Worm (Caenorhabditis elegans): ENCODE results near the gene mec-14.

mec-14 gene

DNA sequence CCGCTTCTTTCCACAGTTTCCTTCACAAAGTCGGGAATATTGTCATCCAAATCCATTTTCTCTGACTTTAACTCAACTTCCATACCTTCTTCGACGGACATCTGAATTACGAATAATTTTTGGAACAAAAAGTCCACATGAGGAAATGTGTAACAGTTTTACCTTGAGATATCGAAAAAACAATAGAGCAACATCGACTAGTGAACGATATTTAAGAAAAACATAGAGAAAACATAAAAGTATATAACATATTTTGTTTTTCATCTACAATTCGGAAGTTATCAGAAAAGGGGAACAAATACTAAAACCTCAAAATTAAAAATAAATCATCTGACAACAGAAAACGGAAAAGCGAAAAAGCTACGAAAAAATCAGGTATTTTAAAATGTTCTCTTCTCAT, 40.0 kb upstream of the mec-14 start, which contains the start of gene adr-2:
Gene adr-2 (minus strand): TSS at position 101 of the 400 bp plus-strand sequence.
- no peak for TF ChIP-seq hmg-11 (tag; optimal IDR thresholded peaks at IDR 0.05)
- TF ChIP-seq nhr-23 (tag; optimal IDR thresholded peaks at IDR 0.05) = no peak
- no peak for TF ChIP-seq unc-39 (tag; optimal IDR thresholded peaks at IDR 0.05)
- no peak for TF ChIP-seq skn-1 (tag; optimal IDR thresholded peaks at IDR 0.05)
- no peak for TF ChIP-seq aly-2 (tag; optimal IDR thresholded peaks at IDR 0.05)

DNA sequence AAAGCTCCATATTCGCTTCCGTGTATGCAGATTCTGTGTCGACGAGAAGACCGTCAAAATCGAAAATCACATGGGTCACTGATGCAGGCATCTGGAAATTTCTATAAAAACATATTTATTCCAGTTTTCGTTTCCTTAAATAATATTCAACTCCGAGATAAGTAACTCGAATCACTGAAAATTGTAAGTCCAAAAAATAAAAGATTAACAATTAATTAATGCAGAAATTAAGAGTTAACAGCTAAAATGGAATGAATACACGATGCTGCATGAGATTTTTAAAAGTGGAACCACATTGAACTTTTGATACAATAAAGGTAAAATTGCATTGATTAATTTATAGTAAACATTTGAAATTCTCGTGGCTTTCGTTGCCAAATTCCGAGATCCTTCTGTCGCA, 38.0 kb upstream of the mec-14 start, which contains the start of gene R151.10:
Gene R151.10 (minus strand): TSS at position 101 of the 400 bp plus-strand sequence.
- TF ChIP-seq ceh-28 (tag; optimal IDR thresholded peaks at IDR 0.05) (no peak), ceh-82 (tag; optimal IDR thresholded peaks at IDR 0.05) (no peak), mml-1 (tag; optimal IDR thresholded peaks at IDR 0.05) (no peak), nhr-12 (tag; optimal IDR thresholded peaks at IDR 0.05) (no peak), fkh-2 (tag; optimal IDR thresholded peaks at IDR 0.05) (no peak), zag-1 (tag; optimal IDR thresholded peaks at IDR 0.05) (no peak), nhr-25 (tag; optimal IDR thresholded peaks at IDR 0.05) (no peak), unc-39 (tag; optimal IDR thresholded peaks at IDR 0.05) (no peak), fkh-10 (GFP tag; optimal IDR thresholded peaks at IDR 0.05) (no peak), nhr-77 (tag; optimal IDR thresholded peaks at IDR 0.05) (no peak), nhr-76 (tag; optimal IDR thresholded peaks at IDR 0.05) (no peak), unc-62 (GFP tag; optimal IDR thresholded peaks at IDR 0.05) (no peak)

DNA sequence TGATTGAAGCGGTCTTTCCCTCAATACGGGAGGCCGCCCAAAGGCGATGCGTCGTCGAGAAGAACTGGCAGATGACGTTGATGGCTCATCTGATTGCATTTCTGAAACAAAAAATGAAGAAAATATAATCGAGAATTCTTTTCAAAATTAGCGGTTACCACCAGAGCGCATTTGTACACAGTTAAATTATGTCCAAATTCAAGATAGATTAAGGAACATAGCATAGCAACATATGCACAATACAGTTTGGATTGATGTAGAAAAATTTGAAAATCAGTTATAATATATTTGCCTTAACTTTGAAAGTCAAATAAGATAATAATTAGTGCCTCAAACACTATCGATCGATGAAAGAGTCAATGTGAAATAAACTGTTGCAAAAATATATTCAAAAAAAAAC, 36.9 kb upstream of the mec-14 start, which contains the start of gene R151.8:
Gene R151.8 (minus strand): TSS at position 101 of the 400 bp plus-strand sequence.
- TF ChIP-seq nhr-76 (tag; optimal IDR thresholded peaks at IDR 0.05) = no peak
- no peak for TF ChIP-seq snpc-4 (tag; optimal IDR thresholded peaks at IDR 0.05)
- TF ChIP-seq nhr-25 (tag; optimal IDR thresholded peaks at IDR 0.05) = no peak
- TF ChIP-seq nhr-12 (tag; optimal IDR thresholded peaks at IDR 0.05) = no peak
- TF ChIP-seq eor-1 (tag; optimal IDR thresholded peaks at IDR 0.05) = no peak
- no peak for TF ChIP-seq elt-3 (tag; optimal IDR thresholded peaks at IDR 0.05)
- TF ChIP-seq lin-39 (tag; optimal IDR thresholded peaks at IDR 0.05) = no peak
- TF ChIP-seq nhr-11 (tag; optimal IDR thresholded peaks at IDR 0.05) = no peak
- TF ChIP-seq nhr-237 (tag; optimal IDR thresholded peaks at IDR 0.05) = no peak
- TF ChIP-seq nhr-43 (tag; optimal IDR thresholded peaks at IDR 0.05; ENCODE audit: poor library complexity, severe bottlenecking) = no peak
- no peak for TF ChIP-seq mdl-1 (tag; optimal IDR thresholded peaks at IDR 0.05)
- no peak for TF ChIP-seq nhr-77 (tag; optimal IDR thresholded peaks at IDR 0.05)
- no peak for TF ChIP-seq mml-1 (tag; optimal IDR thresholded peaks at IDR 0.05)

DNA sequence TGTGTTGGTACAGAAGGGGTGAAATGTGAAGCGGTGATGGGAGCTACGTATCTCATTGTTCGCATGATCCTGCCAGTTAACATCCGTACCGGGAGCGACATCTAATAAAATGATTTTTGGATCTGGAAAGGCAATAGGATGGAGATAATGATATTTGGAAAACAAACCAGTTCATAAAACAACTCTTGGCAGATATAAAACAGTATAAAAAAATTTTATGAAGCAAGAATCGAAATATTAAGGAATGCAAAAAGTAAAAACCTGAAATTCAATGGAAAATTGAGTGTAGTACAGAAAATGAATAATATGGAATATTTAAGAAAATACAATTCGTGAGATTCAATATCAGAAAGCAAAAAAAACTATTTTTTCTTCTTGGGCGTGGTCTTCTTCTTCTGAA, 33.8 kb upstream of the mec-14 start, which contains the start of gene hsp-75:
Gene hsp-75 (minus strand): TSS at position 101 of the 400 bp plus-strand sequence.
- TF ChIP-seq ZK546.5 (tag; optimal IDR thresholded peaks at IDR 0.05) = no peak
- no peak for TF ChIP-seq nhr-76 (tag; optimal IDR thresholded peaks at IDR 0.05)
- no peak for TF ChIP-seq nhr-77 (tag; optimal IDR thresholded peaks at IDR 0.05)
- TF ChIP-seq skn-1 (tag; optimal IDR thresholded peaks at IDR 0.05) = no peak
- no peak for TF ChIP-seq nhr-28 (tag; optimal IDR thresholded peaks at IDR 0.05)
- TF ChIP-seq mdl-1 (tag; optimal IDR thresholded peaks at IDR 0.05) = no peak
- TF ChIP-seq sea-2 (GFP tag; optimal IDR thresholded peaks at IDR 0.05) = no peak
- no peak for TF ChIP-seq nhr-11 (tag; optimal IDR thresholded peaks at IDR 0.05)
- TF ChIP-seq ceh-82 (tag; optimal IDR thresholded peaks at IDR 0.05) = no peak
- no peak for TF ChIP-seq tbx-2 (tag; optimal IDR thresholded peaks at IDR 0.05)
- no peak for TF ChIP-seq fkh-2 (tag; optimal IDR thresholded peaks at IDR 0.05)
- TF ChIP-seq nhr-25 (tag; optimal IDR thresholded peaks at IDR 0.05) = no peak
- TF ChIP-seq nhr-43 (tag; optimal IDR thresholded peaks at IDR 0.05; ENCODE audit: poor library complexity, severe bottlenecking) = no peak
- TF ChIP-seq nhr-12 (tag; optimal IDR thresholded peaks at IDR 0.05) = no peak
- TF ChIP-seq ztf-4 (tag; optimal IDR thresholded peaks at IDR 0.05) = no peak
- TF ChIP-seq hmg-11 (tag; optimal IDR thresholded peaks at IDR 0.05) = no peak
- no peak for TF ChIP-seq egl-27 (tag; optimal IDR thresholded peaks at IDR 0.05)
- TF ChIP-seq eor-1 (tag; optimal IDR thresholded peaks at IDR 0.05) = no peak
- no peak for TF ChIP-seq unc-39 (tag; optimal IDR thresholded peaks at IDR 0.05)

DNA sequence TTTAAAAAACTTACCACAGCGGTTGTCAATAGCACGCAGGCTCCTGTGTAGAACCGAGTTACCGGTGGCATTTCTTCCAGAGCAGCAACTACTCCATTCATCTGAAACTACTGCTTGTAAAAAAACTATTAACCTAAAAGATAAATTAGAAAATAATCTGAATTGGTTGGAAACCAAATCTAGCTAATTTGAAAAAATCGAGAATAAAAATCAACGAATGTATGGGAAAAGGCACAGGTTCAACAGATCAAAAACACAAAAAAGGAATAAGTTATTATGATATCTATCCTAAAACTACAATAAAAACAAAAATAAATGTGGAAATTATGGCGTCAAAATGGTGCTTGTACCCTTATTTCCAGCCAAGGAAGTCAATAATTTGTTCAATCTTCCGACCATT, 30.2 kb upstream of the mec-14 start, which contains the start of gene der-2:
Gene der-2 (minus strand): TSS at position 101 of the 400 bp plus-strand sequence.
- TF ChIP-seq unc-39 (tag; optimal IDR thresholded peaks at IDR 0.05) (no peak), ama-1 (optimal IDR thresholded peaks at IDR 0.05) (no peak), pha-4 (tag; optimal IDR thresholded peaks at IDR 0.05) (no peak), elt-1 (tag; optimal IDR thresholded peaks at IDR 0.05) (no peak), ceh-16 (tag; optimal IDR thresholded peaks at IDR 0.05) (no peak), lsy-12 (tag; optimal IDR thresholded peaks at IDR 0.05) (no peak), R02D3.7 (tag; optimal IDR thresholded peaks at IDR 0.05) (no peak), mml-1 (tag; optimal IDR thresholded peaks at IDR 0.05) (no peak)
